Worm (Caenorhabditis elegans) whole organism, early embryonic: ENCODE results near the gene srtx-1.
"Not testable (repeated sequence)": the region's sequence is repeated elsewhere in the genome, so short reads cannot be mapped to it uniquely, and the experiment has no call there.

Experiments used
- B0310.2 ChIP-seq: sonication (generic microtip); optimal IDR thresholded peaks from 2 replicates; lab custom pipeline; 2016; ENCODE audit warnings: mild to moderate bottlenecking, missing genetic modification characterization, missing compliant biosample characterization
- F13C5.2 ChIP-seq: sonication (generic microtip); optimal IDR thresholded peaks from 2 replicates; lab custom pipeline; 2017; ENCODE audit warnings: mild to moderate bottlenecking, missing genetic modification characterization, inconsistent platforms, missing compliant biosample characterization
- aly-1 ChIP-seq: sonication (generic microtip); optimal IDR thresholded peaks from 2 replicates; lab custom pipeline; 2016; ENCODE audit warnings: missing genetic modification characterization, missing compliant biosample characterization
- ama-1 ChIP-seq: fragments of 150-350 bp; optimal IDR thresholded peaks from 2 replicates; lab custom pipeline; 2014
- ceh-13 ChIP-seq: fragments of 200-800 bp; sonication (Bioruptor generic); optimal IDR thresholded peaks from 2 replicates; lab custom pipeline; 2018; ENCODE audit warnings: mild to moderate bottlenecking, missing genetic modification characterization, missing compliant biosample characterization
- ceh-36 ChIP-seq: sonication (generic microtip); optimal IDR thresholded peaks from 2 replicates; lab custom pipeline; 2016; ENCODE audit warnings: missing genetic modification characterization, inconsistent platforms, missing compliant biosample characterization
- ets-7 ChIP-seq: sonication (generic microtip); optimal IDR thresholded peaks from 2 replicates; lab custom pipeline; 2016; ENCODE audit warnings: missing genotype, missing genetic modification characterization, missing compliant biosample characterization
- flt-1 ChIP-seq: fragments of 200-800 bp; sonication (Bioruptor generic); IDR thresholded peaks from 2 replicates; pipeline ENCODE4 v1.3.6; 2022; ENCODE audit warnings: missing genetic modification characterization, missing compliant biosample characterization
- hmbx-1 ChIP-seq: sonication (generic microtip); optimal IDR thresholded peaks from 2 replicates; lab custom pipeline; 2016; ENCODE audit warnings: mild to moderate bottlenecking, missing genetic modification characterization, missing compliant biosample characterization
- hmg-4 ChIP-seq: fragments of 200-800 bp; sonication (Bioruptor generic); optimal IDR thresholded peaks from 2 replicates; lab custom pipeline; 2018; ENCODE audit warnings: mild to moderate bottlenecking, missing genetic modification characterization, missing compliant biosample characterization
- hnd-1 ChIP-seq: sonication (generic microtip); optimal IDR thresholded peaks from 2 replicates; lab custom pipeline; 2016; ENCODE audit warnings: missing genetic modification characterization, missing compliant biosample characterization
- pes-1 ChIP-seq: fragments of 200-800 bp; sonication (Bioruptor generic); IDR thresholded peaks from 2 replicates; pipeline ENCODE4 v1.3.6; 2022; ENCODE audit warnings: missing genetic modification reagents, missing genetic modification characterization, missing compliant biosample characterization
- scrt-1 ChIP-seq: fragments of 200-800 bp; sonication (Bioruptor generic); IDR thresholded peaks from 2 replicates; pipeline ENCODE4 v1.3.6; 2022; ENCODE audit warnings: missing genetic modification characterization, missing compliant biosample characterization
- sea-1 ChIP-seq: fragments of 200-800 bp; sonication (Bioruptor generic); conservative IDR thresholded peaks from 2 replicates; pipeline ENCODE4 v1.3.6; 2022; ENCODE audit warnings: missing genetic modification characterization, missing compliant biosample characterization
- tbx-11 ChIP-seq: fragments of 200-800 bp; sonication (Bioruptor generic); IDR thresholded peaks from 2 replicates; pipeline ENCODE4 v1.3.6; 2022; ENCODE audit warnings: missing genetic modification characterization, missing compliant biosample characterization
- tbx-37 ChIP-seq: fragments of 200-800 bp; sonication (Bioruptor generic); conservative IDR thresholded peaks from 2 replicates; pipeline ENCODE4 v1.3.6; 2022; ENCODE audit warnings: missing genetic modification reagents, missing genetic modification characterization, missing compliant biosample characterization
- tra-4 ChIP-seq: sonication (generic microtip); optimal IDR thresholded peaks from 2 replicates; lab custom pipeline; 2017; ENCODE audit warnings: missing genetic modification characterization, missing compliant biosample characterization

srtx-1 gene

ce11 chrIV:7420913-7421312 lies at the start of gene srtx-1:
srtx-1 (plus strand) TSS chrIV:7421213.
- no peak for TF ChIP-seq ceh-36 (tag; lab: Kevin White, UChicago)
- no peak for TF ChIP-seq tra-4 (tag; lab: Kevin White, UChicago)
- TF ChIP-seq ceh-13 (GFP tag; lab: Kevin White, UChicago) = no peak
- TF ChIP-seq scrt-1 (GFP tag; lab: Robert Waterston, UW) = no peak
- no peak for TF ChIP-seq hmg-4 (GFP tag; lab: Kevin White, UChicago)
- TF ChIP-seq flt-1 (GFP tag; lab: Robert Waterston, UW) = no peak
- no peak for TF ChIP-seq pes-1 (GFP tag; lab: Robert Waterston, UW)

ce11 chrIV:7374847-7375246 lies 46.2 kb upstream of the srtx-1 start, which contains the start of gene T12B3.3:
T12B3.3 (plus strand) TSS chrIV:7375147.
- TF ChIP-seq tbx-11 (GFP tag; lab: Robert Waterston, UW); tra-4 (tag; lab: Kevin White, UChicago); ceh-36 (tag; lab: Kevin White, UChicago): not testable (repeated sequence)

DNA sequence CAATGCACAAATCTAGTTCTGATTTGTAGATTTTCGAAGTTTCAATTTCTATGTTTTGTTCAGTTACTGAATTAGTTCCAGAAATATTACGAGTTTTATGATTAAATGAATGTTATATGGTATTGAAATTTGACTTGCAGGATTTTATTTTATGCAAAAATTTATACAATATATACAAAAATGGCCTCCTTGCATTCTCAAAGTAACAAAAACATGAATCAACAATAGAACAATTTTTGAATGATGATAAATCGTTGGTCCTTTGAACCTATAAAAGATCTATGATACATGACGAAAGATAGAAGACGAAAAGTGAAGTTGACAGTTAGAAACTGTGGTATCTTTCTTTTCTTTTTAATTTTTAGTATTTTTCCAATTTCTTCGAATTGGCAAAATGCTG lies 44.5 kb upstream of the srtx-1 start, which contains the start of gene T12B3.2:
Gene T12B3.2 (plus strand): TSS at position 301 of the 400 bp plus-strand sequence.
- no peak for TF ChIP-seq sea-1
- no peak for TF ChIP-seq hnd-1
- no peak for TF ChIP-seq hmbx-1 (tag; lab: Kevin White, UChicago)
- TF ChIP-seq tbx-37 = no peak
- no peak for TF ChIP-seq ets-7 (tag; lab: Kevin White, UChicago)
- no peak for TF ChIP-seq tbx-11 (GFP tag; lab: Robert Waterston, UW)
- no peak for TF ChIP-seq F13C5.2 (tag; lab: Kevin White, UChicago)

- no peak for TF ChIP-seq F13C5.2 (tag; lab: Kevin White, UChicago)
- no peak for TF ChIP-seq ama-1 (lab: Kevin White, UChicago)
- no peak for TF ChIP-seq sea-1
- TF ChIP-seq hmg-4 (GFP tag; lab: Kevin White, UChicago) = no peak
These were observed 39.3 kb upstream of the srtx-1 start, which contains the start of gene ptp-8 for ce11 chrIV:7381754-7382153. ptp-8 (plus strand) TSS chrIV:7382054.

DNA sequence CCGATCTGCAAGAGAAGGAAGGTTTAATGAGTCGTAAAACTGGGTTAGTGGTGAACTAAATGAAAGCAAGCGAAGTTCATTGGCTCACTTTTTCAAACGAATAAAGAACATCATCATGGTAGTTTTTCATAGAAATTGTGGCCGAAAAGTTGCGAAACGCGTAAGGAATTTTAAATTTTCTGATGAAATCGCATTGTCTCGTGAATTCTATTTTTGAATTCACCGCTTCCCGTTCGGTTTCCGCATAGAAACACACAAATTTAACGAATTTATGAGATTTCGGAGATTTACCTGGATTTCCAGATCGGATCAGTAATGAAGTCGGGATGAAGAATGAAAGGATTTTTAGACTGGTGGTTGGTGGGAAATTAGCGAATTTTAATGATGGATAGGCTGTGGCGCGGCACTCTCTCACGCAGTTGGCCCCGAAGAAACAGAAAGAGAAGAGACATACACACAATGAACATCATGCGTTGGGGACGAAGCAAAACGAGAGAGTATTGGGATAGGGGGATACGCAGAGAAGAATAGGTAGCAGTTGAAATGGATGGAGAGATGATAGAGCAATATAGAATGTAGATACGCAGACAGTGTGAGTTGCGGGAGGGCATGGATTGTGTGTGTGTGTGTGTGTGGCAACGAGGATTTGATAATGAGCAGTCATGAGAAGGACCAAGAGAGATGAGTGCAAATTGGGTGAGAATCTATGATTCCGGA lies 34.0 kb upstream of the srtx-1 start:
- TF ChIP-seq pes-1 (GFP tag; lab: Robert Waterston, UW) = no peak
- TF ChIP-seq ceh-36 (tag; lab: Kevin White, UChicago) = no peak
- peak; percentile 46 for TF ChIP-seq F13C5.2 (tag; lab: Kevin White, UChicago)

DNA sequence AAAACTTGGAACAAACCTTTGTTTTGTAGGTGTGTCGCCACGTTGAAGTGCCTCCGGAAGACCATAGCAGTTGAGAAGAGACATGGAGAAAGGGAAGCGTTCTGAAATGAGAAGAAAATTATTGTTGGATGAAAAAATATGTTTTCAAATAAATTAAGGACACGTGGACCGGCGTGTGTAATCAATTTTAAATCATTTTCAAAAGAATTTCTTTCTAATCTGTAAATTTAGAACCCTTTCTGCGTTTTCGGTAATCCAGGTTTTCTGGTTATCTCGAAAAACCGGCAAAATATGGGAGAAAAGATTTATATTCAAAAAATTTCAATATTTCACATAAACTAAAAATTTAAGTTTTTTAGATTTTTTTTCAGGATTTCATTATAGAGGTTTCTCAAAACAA lies 32.2 kb upstream of the srtx-1 start, which contains the start of gene mob-3:
Gene mob-3 (minus strand): TSS at position 101 of the 400 bp plus-strand sequence.
- TF ChIP-seq tra-4 (tag; lab: Kevin White, UChicago) (no peak), ama-1 (lab: Kevin White, UChicago) (no peak), flt-1 (GFP tag; lab: Robert Waterston, UW) (no peak), aly-1 (no peak), ets-7 (tag; lab: Kevin White, UChicago) (no peak), tbx-37 (no peak), hmg-4 (GFP tag; lab: Kevin White, UChicago) (no peak), pes-1 (GFP tag; lab: Robert Waterston, UW) (no peak), ceh-36 (tag; lab: Kevin White, UChicago) (no peak), hnd-1 (no peak)

ce11 chrIV:7389719-7390118 lies 31.3 kb upstream of the srtx-1 start:
- TF ChIP-seq tbx-37 (no peak), scrt-1 (GFP tag; lab: Robert Waterston, UW) (no peak), tbx-11 (GFP tag; lab: Robert Waterston, UW) (no peak), hnd-1 (no peak), F13C5.2 (tag; lab: Kevin White, UChicago) (no peak)

DNA sequence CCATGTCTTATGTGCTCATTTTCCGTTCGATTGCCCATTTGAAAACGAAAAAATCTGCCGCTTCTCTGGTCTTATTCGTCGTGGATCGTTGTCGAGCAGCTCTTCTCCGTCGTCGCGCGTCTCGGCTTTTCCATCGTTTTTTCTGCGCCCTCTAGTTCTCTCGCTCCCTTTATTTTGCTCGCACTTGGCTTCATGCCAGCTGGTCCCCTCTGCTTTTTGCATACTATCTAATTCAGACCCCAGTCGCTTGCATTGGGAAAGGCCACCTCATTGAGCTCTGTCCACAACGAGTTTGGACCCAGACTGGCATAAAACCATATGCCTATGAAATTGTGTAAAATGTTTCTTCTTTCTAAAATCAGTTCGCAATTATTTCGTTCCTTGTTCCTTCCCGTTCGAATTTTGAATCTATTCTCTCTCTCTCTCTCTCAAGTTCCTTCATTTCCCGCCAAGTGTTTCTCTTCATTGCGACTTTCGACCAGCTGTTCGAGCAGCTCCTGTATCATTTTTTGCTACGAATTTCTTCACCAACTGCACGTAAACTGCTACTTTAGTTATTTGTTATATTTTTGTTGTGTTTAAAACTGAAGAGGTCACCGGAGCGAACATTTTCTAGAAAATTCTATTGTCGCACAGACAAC lies 30.8 kb upstream of the srtx-1 start:
- TF ChIP-seq sea-1 = no peak

DNA sequence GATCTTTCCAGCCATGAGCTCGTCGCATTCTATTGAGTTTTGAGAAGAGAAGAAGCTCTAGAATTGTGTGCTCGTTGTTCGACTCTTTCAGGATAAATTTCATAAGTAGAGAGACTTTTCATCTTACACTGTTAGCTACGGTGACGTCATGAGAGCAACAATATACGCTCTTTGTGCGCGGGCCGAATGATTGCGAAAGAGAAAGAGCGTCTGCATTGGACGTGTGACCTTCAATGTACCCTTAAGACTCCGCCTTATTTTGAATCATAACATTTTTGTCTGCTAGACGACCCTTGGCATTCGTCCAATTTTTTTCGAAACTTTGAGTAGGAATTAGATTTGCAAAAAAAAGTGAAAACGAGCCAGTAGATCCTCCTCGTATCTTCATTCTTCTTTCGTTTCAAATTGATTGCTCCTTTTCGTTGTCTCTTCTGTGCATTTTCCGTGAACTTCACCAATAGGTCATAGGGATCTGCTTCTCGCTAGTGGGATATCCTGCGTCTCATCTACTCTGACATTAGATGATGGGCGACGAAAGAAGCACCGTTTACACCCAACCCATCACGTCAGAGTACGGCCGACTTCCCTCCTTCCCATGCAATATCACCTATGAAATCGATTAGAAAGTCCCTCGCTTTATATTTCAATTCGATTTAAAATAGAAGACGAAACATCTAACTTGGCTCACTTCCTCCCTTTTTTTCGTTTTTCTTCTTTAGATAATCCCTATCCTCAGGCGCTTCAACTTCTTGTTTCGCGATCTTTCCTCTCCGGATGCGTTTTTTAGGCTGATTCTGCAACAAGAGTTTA lies 29.3 kb upstream of the srtx-1 start:
- TF ChIP-seq ets-7 (tag; lab: Kevin White, UChicago) (no peak), ama-1 (lab: Kevin White, UChicago) (no peak), flt-1 (GFP tag; lab: Robert Waterston, UW) (no peak), F13C5.2 (tag; lab: Kevin White, UChicago) (no peak), hmbx-1 (tag; lab: Kevin White, UChicago) (no peak), hnd-1 (no peak), aly-1 (no peak), hmg-4 (GFP tag; lab: Kevin White, UChicago) (no peak), sea-1 (no peak), B0310.2 (tag; lab: Kevin White, UChicago) (no peak)
